Fruit fly (Drosophila melanogaster): ENCODE results near the gene for.

- no peak for TF ChIP-seq lola (GFP tag; optimal IDR thresholded peaks at IDR 0.05)
- TF ChIP-seq Dif (GFP tag; optimal IDR thresholded peaks at IDR 0.05; ENCODE audit: partially characterized antibody), result no peak
These were observed 53.2 kb downstream of the for start for dm6 chr2L:3603553-3603952.
